Worm (Caenorhabditis elegans) whole organism, L2 larva: ENCODE results near the gene clec-147.

Experiments
- F13H6.1 ChIP-seq: sonication (generic microtip); optimal IDR thresholded peaks from 2 replicates; lab custom pipeline; 2016; ENCODE audit warnings: missing genetic modification characterization, missing compliant biosample characterization
- R02D3.7 ChIP-seq: fragments of 150-350 bp; optimal IDR thresholded peaks from 2 replicates; lab custom pipeline; 2014; ENCODE audit warnings: missing biosample characterization, missing genetic modification characterization
- ZK546.5 ChIP-seq: sonication (generic microtip); optimal IDR thresholded peaks from 2 replicates; lab custom pipeline; 2017; ENCODE audit warnings: missing biosample characterization, missing genetic modification characterization
- alr-1 ChIP-seq: fragments of 150-350 bp; optimal IDR thresholded peaks from 2 replicates; lab custom pipeline; 2014; ENCODE audit warnings: missing biosample characterization, missing genetic modification characterization
- ama-1 ChIP-seq: fragments of 150-350 bp; optimal IDR thresholded peaks from 2 replicates; lab custom pipeline; 2018; ENCODE audit warnings: inconsistent platforms
- blmp-1 ChIP-seq: sonication (generic microtip); optimal IDR thresholded peaks from 2 replicates; lab custom pipeline; 2017; ENCODE audit warnings: missing genetic modification characterization, mild to moderate bottlenecking, missing compliant biosample characterization, antibody characterized with exemption, moderate library complexity; ENCODE audit not compliant: insufficient read depth
- ceh-16 ChIP-seq: fragments of 150-350 bp; optimal IDR thresholded peaks from 2 replicates; lab custom pipeline; 2014; ENCODE audit warnings: missing biosample characterization, missing genetic modification characterization
- ceh-82 ChIP-seq: fragments of 150-350 bp; optimal IDR thresholded peaks from 2 replicates; lab custom pipeline; 2014; ENCODE audit warnings: missing biosample characterization, missing genetic modification characterization
- egl-27 ChIP-seq: sonication (generic microtip); optimal IDR thresholded peaks from 3 replicates; lab custom pipeline; 2017; ENCODE audit warnings: missing biosample characterization, missing genetic modification reagents, missing genetic modification characterization
- elt-1 ChIP-seq: fragments of 150-350 bp; optimal IDR thresholded peaks from 2 replicates; lab custom pipeline; 2014; ENCODE audit warnings: missing biosample characterization, missing genetic modification characterization
- elt-3 ChIP-seq: sonication (generic microtip); optimal IDR thresholded peaks from 2 replicates; lab custom pipeline; 2017; ENCODE audit warnings: missing biosample characterization, missing genetic modification characterization
- fos-1 ChIP-seq: fragments of 150-350 bp; optimal IDR thresholded peaks from 2 replicates; lab custom pipeline; 2014; ENCODE audit warnings: missing biosample characterization, missing genetic modification characterization
- gmeb-1 ChIP-seq: fragments of 150-350 bp; optimal IDR thresholded peaks from 2 replicates; lab custom pipeline; 2014; ENCODE audit warnings: missing biosample characterization, missing genetic modification characterization
- lin-11 ChIP-seq: fragments of 150-350 bp; sonication (generic microtip); optimal IDR thresholded peaks from 2 replicates; lab custom pipeline; 2014; ENCODE audit warnings: missing biosample characterization, missing genetic modification characterization, inconsistent platforms, mixed read lengths
- lin-39 ChIP-seq: fragments of 150-350 bp; optimal IDR thresholded peaks from 2 replicates; lab custom pipeline; 2014; ENCODE audit warnings: missing biosample characterization, missing genetic modification reagents, missing genetic modification characterization
- lsy-2 ChIP-seq, 2 experiments: fragments of 150-350 bp in 1 of 2; sonication (generic microtip) in 1 of 2; optimal IDR thresholded peaks; 2 replicates each; lab custom pipeline; 2014 to 2017; ENCODE audit warnings: missing biosample characterization in 2 of 2, missing genetic modification characterization in 2 of 2
- mab-5 ChIP-seq: fragments of 150-350 bp; optimal IDR thresholded peaks from 2 replicates; lab custom pipeline; 2014; ENCODE audit warnings: missing biosample characterization, missing genetic modification characterization
- mdl-1 ChIP-seq, 2 experiments: fragments of 150-350 bp in 1 of 2; sonication (generic microtip) in 1 of 2; optimal IDR thresholded peaks; 2 replicates each; lab custom pipeline; 2017; ENCODE audit warnings: missing biosample characterization in 2 of 2, missing genetic modification characterization in 2 of 2
- nhr-10 ChIP-seq: sonication (generic microtip); optimal IDR thresholded peaks from 2 replicates; lab custom pipeline; 2017; ENCODE audit warnings: missing biosample characterization, missing genetic modification characterization
- nhr-11 ChIP-seq: fragments of 150-350 bp; optimal IDR thresholded peaks from 2 replicates; lab custom pipeline; 2014; ENCODE audit warnings: missing biosample characterization, missing genetic modification characterization
- nhr-12 ChIP-seq: fragments of 150-350 bp; optimal IDR thresholded peaks from 2 replicates; lab custom pipeline; 2014; ENCODE audit warnings: missing biosample characterization, missing genetic modification characterization
- nhr-129 ChIP-seq: fragments of 150-350 bp; optimal IDR thresholded peaks from 2 replicates; lab custom pipeline; 2014; ENCODE audit warnings: missing biosample characterization, missing genetic modification characterization
- nhr-21 ChIP-seq: fragments of 150-350 bp; optimal IDR thresholded peaks from 2 replicates; lab custom pipeline; 2014; ENCODE audit warnings: missing biosample characterization, missing genetic modification characterization
- nhr-237 ChIP-seq: fragments of 150-350 bp; optimal IDR thresholded peaks from 2 replicates; lab custom pipeline; 2014; ENCODE audit warnings: missing biosample characterization, missing genetic modification characterization
- nhr-6 ChIP-seq: fragments of 150-350 bp; optimal IDR thresholded peaks from 2 replicates; lab custom pipeline; 2014; ENCODE audit warnings: missing biosample characterization, missing genetic modification characterization
- nhr-77 ChIP-seq: fragments of 150-350 bp; optimal IDR thresholded peaks from 2 replicates; lab custom pipeline; 2014; ENCODE audit warnings: missing biosample characterization, missing genetic modification characterization
- peb-1 ChIP-seq: fragments of 150-350 bp; optimal IDR thresholded peaks from 2 replicates; lab custom pipeline; 2014; ENCODE audit warnings: missing biosample characterization, missing genetic modification characterization
- skn-1 ChIP-seq: sonication (generic microtip); optimal IDR thresholded peaks from 2 replicates; lab custom pipeline; 2017; ENCODE audit warnings: missing biosample characterization, missing genetic modification characterization
- sma-3 ChIP-seq: sonication (generic microtip); optimal IDR thresholded peaks from 2 replicates; lab custom pipeline; 2016; ENCODE audit warnings: missing genetic modification reagents, missing genetic modification characterization, missing compliant biosample characterization
- sma-9 ChIP-seq, 2 experiments: fragments of 150-350 bp in 1 of 2; sonication (generic microtip) in 1 of 2; optimal IDR thresholded peaks; 2 replicates each; lab custom pipeline; 2014 to 2016; ENCODE audit warnings: missing genetic modification characterization in 2 of 2, mild to moderate bottlenecking in 1 of 2, missing biosample characterization in 1 of 2, missing compliant biosample characterization in 1 of 2, missing genetic modification reagents in 1 of 2, moderate library complexity in 1 of 2
- snpc-4 ChIP-seq: fragments of 150-350 bp; optimal IDR thresholded peaks from 2 replicates; lab custom pipeline; 2014; ENCODE audit warnings: missing biosample characterization, missing genetic modification characterization
- unc-39 ChIP-seq: fragments of 150-350 bp; optimal IDR thresholded peaks from 2 replicates; lab custom pipeline; 2014; ENCODE audit warnings: missing biosample characterization, missing genetic modification characterization
- unc-55 ChIP-seq: fragments of 150-350 bp; sonication (generic microtip); optimal IDR thresholded peaks from 3 replicates; lab custom pipeline; 2014; ENCODE audit warnings: missing biosample characterization, missing genetic modification reagents, missing genetic modification characterization
- zag-1 ChIP-seq: fragments of 150-350 bp; optimal IDR thresholded peaks from 2 replicates; lab custom pipeline; 2014; ENCODE audit warnings: missing biosample characterization, missing genetic modification characterization
- ztf-11 ChIP-seq: sonication (generic microtip); optimal IDR thresholded peaks from 2 replicates; lab custom pipeline; 2017; ENCODE audit warnings: missing biosample characterization, missing genetic modification characterization
- ztf-4 ChIP-seq: fragments of 150-350 bp; optimal IDR thresholded peaks from 2 replicates; lab custom pipeline; 2014; ENCODE audit warnings: missing biosample characterization, missing genetic modification characterization

clec-147 gene

ce11 chrII:14506245-14506644 is 31.4 kb downstream of the clec-147 start, which contains the start of gene K10H10.12:
Gene K10H10.12, minus strand, starts transcription at chrII:14506345.
- TF ChIP-seq gmeb-1 (tag; lab: Kevin White, UChicago) (no peak), lin-39 (tag; lab: Kevin White, UChicago) (no peak), alr-1 (tag; lab: Kevin White, UChicago) (no peak), ztf-4 (tag; lab: Kevin White, UChicago) (no peak), nhr-11 (tag; lab: Kevin White, UChicago) (no peak)

- TF ChIP-seq ama-1 (lab: Kevin White, UChicago) (no peak), ztf-11 (no peak), lin-11 (tag; lab: Kevin White, UChicago) (no peak), egl-27 (tag; lab: Kevin White, UChicago) (no peak), nhr-129 (tag; lab: Kevin White, UChicago) (no peak), ZK546.5 (tag; lab: Kevin White, UChicago) (no peak), nhr-77 (tag; lab: Kevin White, UChicago) (no peak), mab-5 (tag; lab: Kevin White, UChicago) (no peak)
Observed at ce11 chrII:14502997-14503396, 34.6 kb downstream of the clec-147 start, which contains the start of gene K10H10.6. Gene K10H10.6, plus strand, starts transcription at chrII:14503297.

- no peak for TF ChIP-seq ama-1 (lab: Kevin White, UChicago)
- TF ChIP-seq skn-1 (tag; lab: Kevin White, UChicago), result no peak
- no peak for TF ChIP-seq elt-3
- no peak for TF ChIP-seq mdl-1 (tag; optimal IDR thresholded peaks at IDR 0.05; lab: Kevin White, UChicago)
- TF ChIP-seq unc-55 (GFP tag; lab: Kevin White, UChicago), result no peak
- TF ChIP-seq mab-5 (tag; lab: Kevin White, UChicago), result no peak
- no peak for TF ChIP-seq R02D3.7 (tag; lab: Kevin White, UChicago)
- TF ChIP-seq snpc-4 (tag; lab: Kevin White, UChicago), result no peak
- TF ChIP-seq lsy-2 (tag; optimal IDR thresholded peaks at IDR 0.05; lab: Kevin White, UChicago), result no peak
- TF ChIP-seq ztf-11, result no peak
- no peak for TF ChIP-seq nhr-21
- TF ChIP-seq ceh-82, result no peak
- no peak for TF ChIP-seq nhr-237 (tag; lab: Kevin White, UChicago)
- TF ChIP-seq fos-1, result no peak
- no peak for TF ChIP-seq nhr-129 (tag; lab: Kevin White, UChicago)
- no peak for TF ChIP-seq F13H6.1 (tag; lab: Kevin White, UChicago)
- TF ChIP-seq nhr-12 (tag; lab: Kevin White, UChicago), result no peak
- TF ChIP-seq lin-39 (tag; lab: Kevin White, UChicago), result no peak
- TF ChIP-seq nhr-6 (tag; lab: Kevin White, UChicago), result no peak
- no peak for TF ChIP-seq unc-39 (tag; lab: Kevin White, UChicago)
Observed at ce11 chrII:14501447-14501846, 36.2 kb downstream of the clec-147 start, which contains the start of gene K10H10.5. Gene K10H10.5, plus strand, starts transcription at chrII:14501747.

ce11 chrII:14500122-14500521 is 37.5 kb downstream of the clec-147 start, which contains the start of gene K10H10.4:
Gene K10H10.4, plus strand, starts transcription at chrII:14500422.
- no peak for TF ChIP-seq elt-3
- no peak for TF ChIP-seq sma-3
- no peak for TF ChIP-seq ztf-11
- no peak for TF ChIP-seq blmp-1 (tag; lab: Kevin White, UChicago)
- TF ChIP-seq ceh-16 (tag; lab: Kevin White, UChicago), result no peak
- no peak for TF ChIP-seq lsy-2 (tag; optimal IDR thresholded peaks at IDR 0.05; lab: Kevin White, UChicago)
- TF ChIP-seq ama-1 (lab: Kevin White, UChicago), result no peak
- no peak for TF ChIP-seq R02D3.7 (tag; lab: Kevin White, UChicago)
- TF ChIP-seq zag-1 (tag; lab: Kevin White, UChicago), result no peak
- TF ChIP-seq elt-1 (tag; lab: Kevin White, UChicago), result no peak
- TF ChIP-seq peb-1 (tag; lab: Kevin White, UChicago), result no peak
- no peak for TF ChIP-seq ztf-4 (tag; lab: Kevin White, UChicago)
- TF ChIP-seq fos-1, result no peak
- no peak for TF ChIP-seq egl-27 (tag; lab: Kevin White, UChicago)
- no peak for TF ChIP-seq nhr-10 (tag; lab: Kevin White, UChicago)
- TF ChIP-seq skn-1 (tag; lab: Kevin White, UChicago), result no peak
- TF ChIP-seq gmeb-1 (tag; lab: Kevin White, UChicago), result no peak
- no peak for TF ChIP-seq nhr-21
- TF ChIP-seq nhr-6 (tag; lab: Kevin White, UChicago), result no peak
- TF ChIP-seq sma-9 (GFP tag; optimal IDR thresholded peaks at IDR 0.05; lab: Kevin White, UChicago), result no peak
- no peak for TF ChIP-seq sma-9 (tag; optimal IDR thresholded peaks at IDR 0.05; lab: Kevin White, UChicago)
